Fruit fly (Drosophila melanogaster): ENCODE results near the gene Ant2.

Gene Ant2

DNA sequence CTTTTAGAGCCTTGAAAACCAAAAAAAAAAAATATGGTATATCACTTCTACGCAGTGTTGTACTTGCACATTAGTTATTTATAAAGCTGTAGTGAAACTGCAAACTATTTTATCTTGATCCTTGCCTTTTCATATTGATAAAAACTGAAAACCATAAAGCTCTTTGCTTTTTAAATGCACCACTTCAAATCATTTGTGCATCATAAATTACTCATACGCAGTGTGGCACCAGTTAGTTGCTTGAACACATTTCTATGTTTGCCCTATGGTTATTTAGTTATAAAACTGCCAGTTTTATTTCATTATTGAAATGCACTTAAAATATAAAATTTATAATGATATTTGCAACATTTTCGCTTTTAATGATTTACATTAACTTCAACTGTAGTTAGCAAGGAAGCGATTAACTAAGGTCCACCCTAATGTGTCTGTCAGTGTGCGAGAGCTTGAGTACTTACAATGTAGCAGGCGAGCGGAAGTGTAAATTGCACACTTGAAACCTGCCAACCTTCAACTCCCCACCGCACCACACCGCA is 30.6 kb downstream of the Ant2 start:
- TF ChIP-seq CG32121 (GFP tag; IDR thresholded peaks at IDR 0.05) = no peak
- no peak for TF ChIP-seq CG34367 (tag; optimal IDR thresholded peaks at IDR 0.05)
- no peak for TF ChIP-seq fd96Ca (GFP tag; IDR thresholded peaks at IDR 0.05)
- TF ChIP-seq D1 (tag; optimal IDR thresholded peaks at IDR 0.05) = no peak
- TF ChIP-seq CG13204 (GFP tag; optimal IDR thresholded peaks at IDR 0.05) = no peak
- TF ChIP-seq rn (GFP tag; IDR thresholded peaks at IDR 0.05) = no peak
- TF ChIP-seq gl (tag; optimal IDR thresholded peaks at IDR 0.05) = no peak
- TF ChIP-seq CG10348 (GFP tag; IDR thresholded peaks at IDR 0.05) = no peak
- no peak for TF ChIP-seq Pif1A (GFP tag; optimal IDR thresholded peaks at IDR 0.05)
- no peak for TF ChIP-seq CG12605 (GFP tag; IDR thresholded peaks at IDR 0.05)
- peak; percentile 4 for TF ChIP-seq CG8301 (tag; optimal IDR thresholded peaks at IDR 0.05)
- TF ChIP-seq CG17806 (tag; optimal IDR thresholded peaks at IDR 0.05) = peak; percentile 18
- no peak for TF ChIP-seq EcR (GFP tag; optimal IDR thresholded peaks at IDR 0.05)
- no peak for TF ChIP-seq Ets98B (GFP tag; IDR thresholded peaks at IDR 0.05)
- TF ChIP-seq CG8159 (tag; optimal IDR thresholded peaks at IDR 0.05) = peak; percentile 70
- TF ChIP-seq Snoo (tag; optimal IDR thresholded peaks at IDR 0.05) = no peak
- peak; percentile 13 for TF ChIP-seq CG9948 (tag; optimal IDR thresholded peaks at IDR 0.05)
- TF ChIP-seq CG4496 (GFP tag; IDR thresholded peaks at IDR 0.05) = no peak
- no peak for TF ChIP-seq Pif1B (GFP tag; optimal IDR thresholded peaks at IDR 0.05)
- peak; percentile 12 for TF ChIP-seq CG15710 (tag; optimal IDR thresholded peaks at IDR 0.05)
- no peak for TF ChIP-seq CG14655 (GFP tag; optimal IDR thresholded peaks at IDR 0.05)

dm6 chrX:10751777-10752176 is 34.9 kb downstream of the Ant2 start:
- TF ChIP-seq D1 (tag; optimal IDR thresholded peaks at IDR 0.05) (no peak), CG13204 (GFP tag; optimal IDR thresholded peaks at IDR 0.05) (no peak), fd96Ca (GFP tag; IDR thresholded peaks at IDR 0.05) (no peak), CG15710 (tag; optimal IDR thresholded peaks at IDR 0.05) (no peak), Pif1A (GFP tag; optimal IDR thresholded peaks at IDR 0.05) (no peak), CG17806 (tag; optimal IDR thresholded peaks at IDR 0.05) (no peak), gl (tag; optimal IDR thresholded peaks at IDR 0.05) (no peak), Snoo (tag; optimal IDR thresholded peaks at IDR 0.05) (no peak), CG32121 (GFP tag; IDR thresholded peaks at IDR 0.05) (no peak)

- peak; percentile 5 for TF ChIP-seq CG17806 (tag; optimal IDR thresholded peaks at IDR 0.05)
- TF ChIP-seq Ets98B (GFP tag; IDR thresholded peaks at IDR 0.05) = no peak
- TF ChIP-seq Snoo (tag; optimal IDR thresholded peaks at IDR 0.05) = no peak
Measured at dm6 chrX:10750676-10751075, 36.0 kb downstream of the Ant2 start.

DNA sequence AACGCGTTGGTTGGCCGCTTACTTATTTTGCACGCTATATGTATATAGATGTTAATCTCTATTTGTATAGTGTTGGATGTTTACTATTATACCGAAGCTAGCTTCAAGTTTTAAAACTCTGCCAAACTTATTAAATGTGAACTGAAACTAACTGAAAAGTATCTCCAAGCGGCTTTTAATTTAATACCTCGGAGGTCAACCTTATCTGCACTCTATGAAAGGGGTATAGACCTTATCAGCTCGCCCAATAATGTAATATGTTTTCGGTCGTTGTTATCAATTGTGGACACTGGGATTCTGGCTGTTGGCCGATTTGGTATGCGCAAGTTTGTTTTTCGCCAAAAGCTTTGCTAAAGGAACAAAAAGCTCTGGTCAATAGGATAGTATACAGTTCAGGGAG is 38.1 kb downstream of the Ant2 start:
- TF ChIP-seq gl (tag; optimal IDR thresholded peaks at IDR 0.05) (no peak), CG14655 (GFP tag; optimal IDR thresholded peaks at IDR 0.05) (no peak), Pif1B (GFP tag; optimal IDR thresholded peaks at IDR 0.05) (no peak), CG32121 (GFP tag; IDR thresholded peaks at IDR 0.05) (no peak), CG13204 (GFP tag; optimal IDR thresholded peaks at IDR 0.05) (no peak), CG9948 (tag; optimal IDR thresholded peaks at IDR 0.05) (no peak), CG17806 (tag; optimal IDR thresholded peaks at IDR 0.05) (no peak), CG15710 (tag; optimal IDR thresholded peaks at IDR 0.05) (no peak), EcR (GFP tag; optimal IDR thresholded peaks at IDR 0.05) (no peak), rn (GFP tag; IDR thresholded peaks at IDR 0.05) (no peak), Ets98B (GFP tag; IDR thresholded peaks at IDR 0.05) (no peak), Pif1A (GFP tag; optimal IDR thresholded peaks at IDR 0.05) (no peak), CG8301 (tag; optimal IDR thresholded peaks at IDR 0.05) (no peak), D1 (tag; optimal IDR thresholded peaks at IDR 0.05) (no peak), CG4496 (GFP tag; IDR thresholded peaks at IDR 0.05) (no peak), CG34367 (tag; optimal IDR thresholded peaks at IDR 0.05) (no peak), Snoo (tag; optimal IDR thresholded peaks at IDR 0.05) (no peak), CG12605 (GFP tag; IDR thresholded peaks at IDR 0.05) (no peak), CG10348 (GFP tag; IDR thresholded peaks at IDR 0.05) (no peak)

DNA sequence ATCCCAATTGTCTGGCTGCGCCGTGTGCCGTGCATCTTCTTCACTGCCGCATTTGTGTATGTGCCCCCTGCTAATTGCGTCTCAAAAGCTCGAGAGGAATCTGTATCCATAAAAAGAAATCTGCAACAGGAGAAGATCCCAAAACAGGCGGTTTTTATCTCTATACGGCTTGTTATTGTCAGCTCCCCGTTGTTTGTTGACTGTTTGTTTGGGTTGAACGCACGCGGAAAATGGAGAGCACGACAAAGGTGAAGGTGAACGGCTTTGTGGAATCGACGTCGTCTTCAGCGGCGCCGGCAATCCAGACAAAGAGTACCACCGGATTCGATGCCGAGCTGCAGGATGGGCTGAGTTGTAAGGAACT is 41.1 kb downstream of the Ant2 start:
- TF ChIP-seq CG34367 (tag; optimal IDR thresholded peaks at IDR 0.05) = no peak
- TF ChIP-seq EcR (GFP tag; optimal IDR thresholded peaks at IDR 0.05) = peak; percentile 87

dm6 chrX:10744773-10745589 is 41.7 kb downstream of the Ant2 start, which contains the start of gene stx:
Gene stx (minus strand): TSS chrX:10744943.
- peak; percentile 59 for TF ChIP-seq CG12605 (GFP tag; IDR thresholded peaks at IDR 0.05)
- peak; percentile 42; the same call in 1 of the 2 replicates for TF ChIP-seq CG32121 (GFP tag; IDR thresholded peaks at IDR 0.05)
- TF ChIP-seq CG4496 (GFP tag; IDR thresholded peaks at IDR 0.05) = peak; percentile 58; the same call in 2 of the 3 replicates
- TF ChIP-seq gl (tag; optimal IDR thresholded peaks at IDR 0.05) = no peak
- no peak for TF ChIP-seq CG34367 (tag; optimal IDR thresholded peaks at IDR 0.05)
- TF ChIP-seq CG14655 (GFP tag; optimal IDR thresholded peaks at IDR 0.05) = no peak
- TF ChIP-seq Snoo (tag; optimal IDR thresholded peaks at IDR 0.05) = no peak
- TF ChIP-seq Ets98B (GFP tag; IDR thresholded peaks at IDR 0.05) = peak; percentile 49
- no peak for TF ChIP-seq Pif1A (GFP tag; optimal IDR thresholded peaks at IDR 0.05)
- no peak for TF ChIP-seq CG13204 (GFP tag; optimal IDR thresholded peaks at IDR 0.05)
- TF ChIP-seq CG9948 (tag; optimal IDR thresholded peaks at IDR 0.05) = no peak
- TF ChIP-seq rn (GFP tag; IDR thresholded peaks at IDR 0.05) = peak; percentile 8; the same call in 1 of the 2 replicates
- TF ChIP-seq CG15710 (tag; optimal IDR thresholded peaks at IDR 0.05) = peak; percentile 2
- TF ChIP-seq CG8301 (tag; optimal IDR thresholded peaks at IDR 0.05) = no peak
- no peak for TF ChIP-seq D1 (tag; optimal IDR thresholded peaks at IDR 0.05)
- TF ChIP-seq CG10348 (GFP tag; IDR thresholded peaks at IDR 0.05) = no peak
- TF ChIP-seq CG17806 (tag; optimal IDR thresholded peaks at IDR 0.05) = no peak
- TF ChIP-seq Pif1B (GFP tag; optimal IDR thresholded peaks at IDR 0.05) = no peak
- peak; percentile 23; the same call in 1 of the 3 replicates for TF ChIP-seq fd96Ca (GFP tag; IDR thresholded peaks at IDR 0.05)
- no peak for TF ChIP-seq EcR (GFP tag; optimal IDR thresholded peaks at IDR 0.05)
- peak; percentile 8 for TF ChIP-seq CG8159 (tag; optimal IDR thresholded peaks at IDR 0.05)

Measured in whole organism, pupa.